Fruit fly (Drosophila melanogaster) whole organism, pupa: ENCODE data around the gene boi.

Source experiments
- CG12605 ChIP-seq: fragments of 200-800 bp; sonication (Bioruptor generic); IDR thresholded peaks from 2 replicates; pipeline ENCODE4 v1.3.6; 2022; ENCODE audit warnings: missing biosample characterization, missing genetic modification characterization
- CG13204 ChIP-seq: fragments of 200-800 bp; sonication (Bioruptor generic); optimal IDR thresholded peaks from 2 replicates; lab custom pipeline; 2018; ENCODE audit warnings: missing biosample characterization, mild to moderate bottlenecking, missing genetic modification characterization, moderate library complexity
- CG14655 ChIP-seq: fragments of 200-800 bp; sonication (Bioruptor generic); optimal IDR thresholded peaks from 3 replicates; lab custom pipeline; 2017; ENCODE audit warnings: mild to moderate bottlenecking, missing biosample characterization, missing genetic modification reagents, missing genetic modification characterization
- CG32121 ChIP-seq: fragments of 200-800 bp; sonication (Bioruptor generic); IDR thresholded peaks from 2 replicates; pipeline ENCODE4 v1.3.6; 2022; ENCODE audit warnings: missing biosample characterization, missing genetic modification characterization
- CG8301 ChIP-seq: fragments of 200-800 bp; sonication (Bioruptor generic); optimal IDR thresholded peaks from 2 replicates; lab custom pipeline; 2018; ENCODE audit warnings: missing biosample characterization, mild to moderate bottlenecking, missing genetic modification characterization
- CG9948 ChIP-seq: fragments of 200-800 bp; sonication (Bioruptor generic); optimal IDR thresholded peaks from 2 replicates; lab custom pipeline; 2018; ENCODE audit warnings: missing biosample characterization, mild to moderate bottlenecking, missing genetic modification characterization, moderate library complexity
- D1 ChIP-seq: fragments of 200-800 bp; sonication (Bioruptor generic); optimal IDR thresholded peaks from 2 replicates; lab custom pipeline; 2018; ENCODE audit warnings: missing biosample characterization, mild to moderate bottlenecking, missing genetic modification characterization, moderate library complexity
- Pif1A ChIP-seq: fragments of 200-800 bp; sonication (Bioruptor generic); optimal IDR thresholded peaks from 3 replicates; lab custom pipeline; 2016; ENCODE audit warnings: missing biosample characterization, missing genetic modification characterization
- Pif1B ChIP-seq: fragments of 200-800 bp; sonication (Bioruptor generic); optimal IDR thresholded peaks from 3 replicates; lab custom pipeline; 2016; ENCODE audit warnings: missing biosample characterization, missing genetic modification characterization
- rn ChIP-seq: fragments of 200-800 bp; sonication (Bioruptor generic); IDR thresholded peaks from 2 replicates; pipeline ENCODE4 v1.3.6; 2022; ENCODE audit warnings: missing biosample characterization, missing genetic modification characterization

DNA sequence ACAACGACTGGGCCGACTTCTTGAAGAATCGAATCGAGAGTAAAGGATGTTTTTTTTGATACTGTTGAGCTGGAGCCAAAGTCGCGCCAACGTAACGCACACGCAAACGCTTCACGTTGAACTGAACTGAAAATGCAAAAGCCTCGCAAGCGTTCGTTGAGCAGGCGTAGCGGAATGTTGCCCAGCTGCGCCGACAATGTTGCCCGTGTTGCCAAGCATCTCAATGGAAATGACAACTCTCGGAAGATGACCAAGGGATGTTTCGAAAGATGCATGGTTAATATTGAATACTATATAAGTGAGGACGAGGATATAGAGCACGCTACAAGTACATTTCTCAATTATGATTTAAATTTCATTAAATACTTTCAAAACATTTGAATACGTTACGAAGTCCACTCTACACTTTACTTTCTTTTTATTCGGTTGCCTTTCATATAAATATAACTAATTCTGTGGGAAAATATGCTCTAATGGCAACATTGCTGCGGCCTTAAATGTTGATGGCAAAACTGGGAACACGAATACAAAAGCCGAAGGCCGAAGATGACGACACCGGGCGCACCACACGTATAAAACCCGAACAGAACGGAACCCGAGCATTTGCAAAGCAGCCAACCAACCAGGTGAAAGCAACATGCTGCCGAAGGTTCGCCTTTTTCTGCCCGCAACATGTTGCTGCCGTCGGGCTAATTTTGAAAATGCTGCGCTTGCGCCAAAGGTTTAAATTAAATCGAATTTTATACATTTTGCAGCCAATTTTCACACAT is 47.9 kb upstream of the boi start:
- TF ChIP-seq CG32121 (GFP tag; lab: Robert Waterston, UW) (no peak), rn (no peak), Pif1A (no peak), CG8301 (tag; lab: Kevin White, UChicago) (no peak), CG12605 (no peak), CG9948 (tag; lab: Kevin White, UChicago) (no peak), D1 (tag; lab: Kevin White, UChicago) (no peak), CG13204 (GFP tag; lab: Kevin White, UChicago) (no peak), Pif1B (no peak), CG14655 (GFP tag; lab: Kevin White, UChicago) (no peak)
